Fruit fly (Drosophila melanogaster): ENCODE measurements around the gene CG7950.

dm6 chr3R:30039494-30039893 is 17.2 kb upstream of the CG7950 start, which contains the start of the genes janA, Sry-alpha and Sry-beta:
- TF ChIP-seq CG8478 (optimal IDR thresholded peaks at IDR 0.05) (no peak), CTCF (optimal IDR thresholded peaks at IDR 0.05) (no peak)
